Worm (Caenorhabditis elegans): ENCODE results near the gene M163.11.

ce11 chrX:14473740-14474139 is 5.4 kb upstream of the M163.11 start, which contains the start of gene M163.5:
- TF ChIP-seq jun-1 (tag; optimal IDR thresholded peaks at IDR 0.05) (no peak), ztf-11 (tag; optimal IDR thresholded peaks at IDR 0.05) (no peak), egl-27 (tag; optimal IDR thresholded peaks at IDR 0.05) (no peak), pqm-1 (tag; optimal IDR thresholded peaks at IDR 0.05) (no peak), lsy-12 (tag; optimal IDR thresholded peaks at IDR 0.05) (no peak)
